Worm (Caenorhabditis elegans) whole organism, young adult: Measurements from ENCODE around the gene AC3.5.
A peak's percentile ranks its signal among the peaks of the same experiment; 100 is the strongest.

Source experiments
- B0019.2 ChIP-seq: fragments of 200-800 bp; sonication (Bioruptor generic); conservative IDR thresholded peaks from 2 replicates; pipeline ENCODE4 v1.3.6; 2022; ENCODE audit warnings: missing genetic modification reagents, missing genetic modification characterization, missing compliant biosample characterization
- B0035.1 ChIP-seq: sonication (generic microtip); optimal IDR thresholded peaks from 2 replicates; lab custom pipeline; 2016; ENCODE audit warnings: missing genetic modification characterization, mild to moderate bottlenecking, missing compliant biosample characterization, missing genotype, missing genetic modification reagents
- C06A6.2 ChIP-seq: fragments of 200-800 bp; sonication (Bioruptor generic); conservative IDR thresholded peaks from 2 replicates; pipeline ENCODE4 v1.3.6; 2022; ENCODE audit warnings: missing genetic modification characterization, missing compliant biosample characterization
- C17E4.6 ChIP-seq: fragments of 200-800 bp; sonication (Bioruptor generic); IDR thresholded peaks from 2 replicates; pipeline ENCODE4 v1.3.6; 2022; ENCODE audit warnings: missing genetic modification reagents, missing genetic modification characterization, missing compliant biosample characterization
- F33H1.4 ChIP-seq: fragments of 200-800 bp; sonication (Bioruptor generic); IDR thresholded peaks from 2 replicates; pipeline ENCODE4 v1.3.6; 2022; ENCODE audit warnings: missing genetic modification reagents, missing genetic modification characterization, missing compliant biosample characterization
- F52B5.7 ChIP-seq: sonication (generic microtip); optimal IDR thresholded peaks from 2 replicates; lab custom pipeline; 2016; ENCODE audit warnings: mild to moderate bottlenecking, missing genetic modification characterization, missing compliant biosample characterization
- F57C9.4 ChIP-seq: sonication (generic microtip); optimal IDR thresholded peaks from 2 replicates; lab custom pipeline; 2017; ENCODE audit warnings: mild to moderate bottlenecking, missing genetic modification characterization, missing compliant biosample characterization
- Y56A3A.18 ChIP-seq: fragments of 200-800 bp; sonication (Bioruptor generic); IDR thresholded peaks from 2 replicates; pipeline ENCODE4 v1.3.6; 2022; ENCODE audit warnings: missing genetic modification reagents, missing genetic modification characterization, missing compliant biosample characterization
- Y67H2A.10 ChIP-seq: fragments of 200-800 bp; sonication (Bioruptor generic); conservative IDR thresholded peaks from 2 replicates; pipeline ENCODE4 v1.3.6; 2022; ENCODE audit warnings: missing genetic modification reagents, missing genetic modification characterization, missing compliant biosample characterization
- Y79H2A.3 ChIP-seq: fragments of 200-800 bp; sonication (Bioruptor generic); conservative IDR thresholded peaks from 2 replicates; pipeline ENCODE4 v1.3.6; 2022; ENCODE audit warnings: missing genetic modification reagents, missing genetic modification characterization, missing compliant biosample characterization
- akir-1 ChIP-seq: fragments of 200-800 bp; sonication (Bioruptor generic); optimal IDR thresholded peaks from 2 replicates; lab custom pipeline; 2018; ENCODE audit warnings: mild to moderate bottlenecking, missing genetic modification characterization, moderate library complexity, missing compliant biosample characterization
- ama-1 ChIP-seq, 3 experiments: fragments of 150-350 bp in 1 of 3; sonication (generic microtip) in 2 of 3; optimal IDR thresholded peaks; 2 replicates each; lab custom pipeline; 2014 to 2018; ENCODE audit warnings: missing biosample characterization in 2 of 3, missing genetic modification characterization in 2 of 3, missing genetic modification reagents in 2 of 3
- attf-5 ChIP-seq: fragments of 200-800 bp; sonication (Bioruptor generic); optimal IDR thresholded peaks from 2 replicates; lab custom pipeline; 2018; ENCODE audit warnings: mild to moderate bottlenecking, missing genetic modification characterization, missing compliant biosample characterization
- bed-1 ChIP-seq: fragments of 200-800 bp; sonication (Bioruptor generic); IDR thresholded peaks from 2 replicates; pipeline ENCODE4 v1.3.6; 2022; ENCODE audit warnings: missing genetic modification reagents, missing genetic modification characterization, missing compliant biosample characterization
- ceh-100 ChIP-seq: fragments of 200-800 bp; sonication (Bioruptor generic); IDR thresholded peaks from 2 replicates; pipeline ENCODE4 v1.3.6; 2022; ENCODE audit warnings: missing genetic modification reagents, missing genetic modification characterization, missing compliant biosample characterization
- ceh-79 ChIP-seq: sonication (generic microtip); optimal IDR thresholded peaks from 2 replicates; lab custom pipeline; 2017; ENCODE audit warnings: mild to moderate bottlenecking, missing genetic modification characterization, missing compliant biosample characterization
- die-1 ChIP-seq: sonication (generic microtip); optimal IDR thresholded peaks from 2 replicates; lab custom pipeline; 2016; ENCODE audit warnings: missing genotype, mild to moderate bottlenecking, missing genetic modification characterization, missing compliant biosample characterization
- dox-1 ChIP-seq: fragments of 200-800 bp; sonication (Bioruptor generic); IDR thresholded peaks from 2 replicates; pipeline ENCODE4 v1.3.6; 2022; ENCODE audit warnings: missing genetic modification reagents, missing genetic modification characterization, missing compliant biosample characterization
- dpff-1 ChIP-seq: sonication (generic microtip); optimal IDR thresholded peaks from 2 replicates; lab custom pipeline; 2017; ENCODE audit warnings: mild to moderate bottlenecking, missing genetic modification characterization, missing compliant biosample characterization
- egrh-3 ChIP-seq: fragments of 200-800 bp; sonication (Bioruptor generic); IDR thresholded peaks from 2 replicates; pipeline ENCODE4 v1.3.6; 2022; ENCODE audit warnings: missing genetic modification reagents, missing genetic modification characterization, missing compliant biosample characterization
- ets-4 ChIP-seq: fragments of 200-800 bp; sonication (Bioruptor generic); optimal IDR thresholded peaks from 2 replicates; lab custom pipeline; 2018; ENCODE audit warnings: mild to moderate bottlenecking, missing genetic modification characterization, missing compliant biosample characterization
- fkh-3 ChIP-seq: sonication (generic microtip); optimal IDR thresholded peaks from 2 replicates; lab custom pipeline; 2016; ENCODE audit warnings: mild to moderate bottlenecking, missing genetic modification characterization, missing compliant biosample characterization
- gei-17 ChIP-seq: fragments of 200-800 bp; sonication (Bioruptor generic); optimal IDR thresholded peaks from 2 replicates; lab custom pipeline; 2018; ENCODE audit warnings: mild to moderate bottlenecking, missing genetic modification characterization, missing compliant biosample characterization
- hlh-26 ChIP-seq: fragments of 200-800 bp; sonication (Bioruptor generic); conservative IDR thresholded peaks from 2 replicates; pipeline ENCODE4 v1.3.6; 2022; ENCODE audit warnings: missing genetic modification reagents, missing genetic modification characterization, missing compliant biosample characterization
- hmg-1.2 ChIP-seq: fragments of 200-800 bp; sonication (Bioruptor generic); IDR thresholded peaks from 2 replicates; pipeline ENCODE4 v1.3.6; 2022; ENCODE audit warnings: missing genetic modification reagents, missing genetic modification characterization, missing compliant biosample characterization
- hrde-1 ChIP-seq: sonication (generic microtip); optimal IDR thresholded peaks from 2 replicates; lab custom pipeline; 2016; ENCODE audit warnings: missing genetic modification characterization, mild to moderate bottlenecking, missing compliant biosample characterization, moderate library complexity, missing genotype, missing genetic modification reagents, borderline replicate concordance
- lag-1 ChIP-seq: fragments of 200-800 bp; sonication (Bioruptor generic); IDR thresholded peaks from 2 replicates; pipeline ENCODE4 v1.3.6; 2022; ENCODE audit warnings: missing genetic modification reagents, missing genetic modification characterization, missing compliant biosample characterization
- let-526 ChIP-seq: fragments of 200-800 bp; sonication (Bioruptor generic); IDR thresholded peaks from 2 replicates; pipeline ENCODE4 v1.3.6; 2022; ENCODE audit warnings: missing genetic modification reagents, missing genetic modification characterization, missing compliant biosample characterization
- let-607 ChIP-seq, 2 experiments: fragments of 200-800 bp in 1 of 2; sonication (Bioruptor generic) in 1 of 2; sonication (generic microtip) in 1 of 2; optimal IDR thresholded peaks; 2 replicates each; lab custom pipeline; 2016 to 2018; ENCODE audit warnings: mild to moderate bottlenecking in 2 of 2, missing compliant biosample characterization in 2 of 2, missing genetic modification characterization in 2 of 2, moderate library complexity in 2 of 2, missing genotype in 1 of 2
- lin-35 ChIP-seq, 3 experiments: fragments of 150-350 bp in 2 of 3; sonication (generic microtip) in 1 of 3; optimal IDR thresholded peaks; 2 replicates each; lab custom pipeline; 2014 to 2018; ENCODE audit warnings: missing biosample characterization in 3 of 3, missing genetic modification characterization in 3 of 3, missing genetic modification reagents in 3 of 3
- madf-10 ChIP-seq: sonication (generic microtip); optimal IDR thresholded peaks from 2 replicates; lab custom pipeline; 2016; ENCODE audit warnings: mild to moderate bottlenecking, missing genetic modification characterization, missing compliant biosample characterization
- mcd-1 ChIP-seq: fragments of 200-800 bp; sonication (Bioruptor generic); IDR thresholded peaks from 2 replicates; pipeline ENCODE4 v1.3.6; 2022; ENCODE audit warnings: missing genetic modification reagents, missing genetic modification characterization, missing compliant biosample characterization
- mel-28 ChIP-seq: sonication (generic microtip); optimal IDR thresholded peaks from 2 replicates; lab custom pipeline; 2016; ENCODE audit warnings: borderline replicate concordance, mild to moderate bottlenecking, missing genetic modification characterization, missing compliant biosample characterization
- nfya-1 ChIP-seq: sonication (generic microtip); optimal IDR thresholded peaks from 2 replicates; lab custom pipeline; 2017; ENCODE audit warnings: antibody characterized with exemption, missing compliant biosample characterization, missing genetic modification characterization, borderline replicate concordance; ENCODE audit not compliant: insufficient read depth
- nfya-2 ChIP-seq: fragments of 200-800 bp; sonication (Bioruptor generic); IDR thresholded peaks from 2 replicates; pipeline ENCODE4 v1.3.6; 2022; ENCODE audit warnings: missing genetic modification reagents, missing genetic modification characterization, missing compliant biosample characterization
- nhr-80 ChIP-seq: sonication (generic microtip); optimal IDR thresholded peaks from 2 replicates; lab custom pipeline; 2016; ENCODE audit warnings: missing genetic modification characterization, missing compliant biosample characterization
- rcor-1 ChIP-seq: fragments of 200-800 bp; sonication (Bioruptor generic); IDR thresholded peaks from 2 replicates; pipeline ENCODE4 v1.3.6; 2022; ENCODE audit warnings: missing genetic modification reagents, missing genetic modification characterization, missing compliant biosample characterization
- sdz-38 ChIP-seq: sonication (generic microtip); optimal IDR thresholded peaks from 2 replicates; lab custom pipeline; 2016; ENCODE audit warnings: missing genotype, missing genetic modification characterization, missing compliant biosample characterization
- snpc-1.3 ChIP-seq: sonication (generic microtip); optimal IDR thresholded peaks from 2 replicates; lab custom pipeline; 2017; ENCODE audit warnings: missing genetic modification characterization, mild to moderate bottlenecking, missing compliant biosample characterization, antibody characterized with exemption, moderate library complexity, missing genotype, missing genetic modification reagents; ENCODE audit not compliant: insufficient read depth
- snpc-4 ChIP-seq, 5 experiments: fragments of 150-350 bp in 1 of 5; sonication (generic microtip) in 4 of 5; optimal IDR thresholded peaks; 2 replicates each; lab custom pipeline; 2014 to 2018; ENCODE audit warnings: missing genetic modification characterization in 5 of 5, missing biosample characterization in 3 of 5, antibody characterized with exemption in 2 of 5, mild to moderate bottlenecking in 2 of 5, missing compliant biosample characterization in 2 of 5, missing genotype in 2 of 5, moderate library complexity in 2 of 5, missing genetic modification reagents in 1 of 5
- somi-1 ChIP-seq: fragments of 200-800 bp; sonication (Bioruptor generic); optimal IDR thresholded peaks from 2 replicates; lab custom pipeline; 2018; ENCODE audit warnings: mild to moderate bottlenecking, missing genetic modification characterization, missing compliant biosample characterization
- tbx-9 ChIP-seq: sonication (generic microtip); optimal IDR thresholded peaks from 2 replicates; lab custom pipeline; 2016; ENCODE audit warnings: borderline replicate concordance, missing genetic modification characterization, inconsistent platforms, missing compliant biosample characterization
- tlf-1 ChIP-seq: fragments of 200-800 bp; sonication (Bioruptor generic); optimal IDR thresholded peaks from 2 replicates; lab custom pipeline; 2018; ENCODE audit warnings: mild to moderate bottlenecking, missing genetic modification characterization, missing compliant biosample characterization
- unc-130 ChIP-seq: sonication (generic microtip); optimal IDR thresholded peaks from 2 replicates; lab custom pipeline; 2016; ENCODE audit warnings: missing genetic modification reagents, missing genetic modification characterization, missing compliant biosample characterization
- ztf-25 ChIP-seq: fragments of 200-800 bp; sonication (Bioruptor generic); IDR thresholded peaks from 2 replicates; pipeline ENCODE4 v1.3.6; 2022; ENCODE audit warnings: missing genetic modification reagents, missing genetic modification characterization, missing compliant biosample characterization
- ztf-28 ChIP-seq: fragments of 200-800 bp; sonication (Bioruptor generic); IDR thresholded peaks from 2 replicates; pipeline ENCODE4 v1.3.6; 2022; ENCODE audit warnings: missing genetic modification reagents, missing genetic modification characterization, missing compliant biosample characterization

The AC3.5 gene

DNA sequence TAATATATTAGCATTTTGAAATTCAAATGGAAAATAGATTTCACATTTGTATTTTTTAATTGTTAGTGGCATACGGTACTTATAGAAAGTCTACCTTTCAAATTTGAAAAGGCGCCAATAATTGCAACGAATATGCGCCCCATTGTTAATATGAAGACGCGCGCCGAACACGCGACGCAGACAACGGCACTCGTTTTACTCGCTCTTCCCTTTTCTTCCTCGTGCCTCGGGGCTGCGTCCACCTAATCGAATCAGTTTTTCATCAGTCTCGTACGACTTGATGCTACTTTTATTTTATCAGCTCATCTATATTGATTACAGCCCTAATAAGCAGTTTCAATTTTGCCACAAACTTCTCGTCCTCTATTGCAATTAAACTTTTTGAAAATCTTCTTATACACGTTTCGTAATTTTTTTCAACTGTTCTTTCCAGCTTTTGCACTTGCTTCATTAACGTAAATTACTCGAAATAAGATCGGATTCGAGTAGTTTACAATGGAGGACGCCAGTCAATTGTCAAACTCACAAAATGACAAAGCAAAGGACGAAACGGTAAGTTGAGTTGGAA lies 26.4 kb upstream of the AC3.5 start, which contains the start of gene cash-1 (continued):
- TF ChIP-seq nfya-2 (GFP tag; lab: Robert Waterston, UW): no peak
- peak; percentile 52; the same call in 1 of the 2 replicates for TF ChIP-seq hmg-1.2 (GFP tag; lab: Robert Waterston, UW)
- no peak for TF ChIP-seq die-1 (tag; lab: Kevin White, UChicago)
- TF ChIP-seq lag-1 (GFP tag; lab: Robert Waterston, UW): no peak
- TF ChIP-seq dox-1: peak; percentile 88
- TF ChIP-seq mel-28 (tag; lab: Kevin White, UChicago): no peak
- TF ChIP-seq snpc-1.3 (tag; lab: Kevin White, UChicago): no peak
- no peak for TF ChIP-seq ceh-79 (tag; lab: Kevin White, UChicago)
- no peak for TF ChIP-seq snpc-4 (GFP tag; optimal IDR thresholded peaks at IDR 0.05; lab: Kevin White, UChicago)
- TF ChIP-seq snpc-4 (tag; optimal IDR thresholded peaks at IDR 0.05; lab: Kevin White, UChicago): peak in 3 of 4 experiments; percentile 43 to 64 (median 52)
- peak; percentile 88 for TF ChIP-seq nhr-80 (tag; lab: Kevin White, UChicago)
- no peak for TF ChIP-seq C06A6.2
- TF ChIP-seq F33H1.4: peak; percentile 54
- TF ChIP-seq nfya-1 (tag; lab: Kevin White, UChicago): no peak
- no peak for TF ChIP-seq gei-17
- no peak for TF ChIP-seq B0019.2 (GFP tag; lab: Robert Waterston, UW)
- no peak for TF ChIP-seq Y56A3A.18 (GFP tag; lab: Robert Waterston, UW)
- TF ChIP-seq Y79H2A.3: no peak
- TF ChIP-seq madf-10 (tag; lab: Kevin White, UChicago): peak; percentile 17
- TF ChIP-seq bed-1 (GFP tag; lab: Robert Waterston, UW): no peak
- no peak for TF ChIP-seq ztf-28 (GFP tag; lab: Robert Waterston, UW)
- TF ChIP-seq hlh-26 (GFP tag; lab: Robert Waterston, UW): no peak
- peak; percentile 86 for TF ChIP-seq mcd-1
- TF ChIP-seq let-526 (GFP tag; lab: Robert Waterston, UW): 0 out of 2 replicates have a peak, but pooled peaks have one; percentile 55
- TF ChIP-seq hrde-1 (tag; lab: Kevin White, UChicago): no peak
- TF ChIP-seq ama-1 (optimal IDR thresholded peaks at IDR 0.05; lab: Kevin White, UChicago): peak; percentile 36
- no peak for TF ChIP-seq ama-1 (GFP tag; optimal IDR thresholded peaks at IDR 0.05; lab: Kevin White, UChicago)
- no peak for TF ChIP-seq B0035.1 (tag; lab: Kevin White, UChicago)
- no peak for TF ChIP-seq C17E4.6 (GFP tag; lab: Robert Waterston, UW)
- TF ChIP-seq F57C9.4: no peak
- TF ChIP-seq egrh-3 (GFP tag; lab: Robert Waterston, UW): no peak
- TF ChIP-seq somi-1: no peak
- TF ChIP-seq lin-35 (GFP tag; optimal IDR thresholded peaks at IDR 0.05; lab: Kevin White, UChicago): peak in 1 of 3 experiments; percentile 42
- TF ChIP-seq rcor-1 (GFP tag; lab: Robert Waterston, UW): 0 out of 2 replicates have a peak, but pooled peaks have one; percentile 37
- no peak for TF ChIP-seq unc-130 (GFP tag; lab: Kevin White, UChicago)
- TF ChIP-seq akir-1 (GFP tag; lab: Kevin White, UChicago): no peak
- peak in 1 of 2 experiments; percentile 12 for TF ChIP-seq let-607 (tag; optimal IDR thresholded peaks at IDR 0.05; lab: Kevin White, UChicago)
- TF ChIP-seq ztf-25 (GFP tag; lab: Robert Waterston, UW): 0 out of 2 replicates have a peak, but pooled peaks have one; percentile 36
- no peak for TF ChIP-seq dpff-1 (tag; lab: Kevin White, UChicago)
- TF ChIP-seq fkh-3 (tag; lab: Kevin White, UChicago): no peak
- no peak; the same call in 1 of the 2 replicates for TF ChIP-seq Y67H2A.10 (GFP tag; lab: Robert Waterston, UW)
- no peak for TF ChIP-seq sdz-38 (tag; lab: Kevin White, UChicago)
- no peak for TF ChIP-seq F52B5.7
- no peak for TF ChIP-seq tbx-9 (tag; lab: Kevin White, UChicago)
- TF ChIP-seq ets-4: no peak
- TF ChIP-seq tlf-1 (GFP tag; lab: Kevin White, UChicago): peak; percentile 66
- no peak for TF ChIP-seq ceh-100 (GFP tag; lab: Robert Waterston, UW)
- TF ChIP-seq attf-5 (GFP tag; lab: Kevin White, UChicago): peak; percentile 88
